Fruit fly (Drosophila melanogaster): ENCODE data around the gene Cpr65Eb.

The Cpr65Eb gene

DNA sequence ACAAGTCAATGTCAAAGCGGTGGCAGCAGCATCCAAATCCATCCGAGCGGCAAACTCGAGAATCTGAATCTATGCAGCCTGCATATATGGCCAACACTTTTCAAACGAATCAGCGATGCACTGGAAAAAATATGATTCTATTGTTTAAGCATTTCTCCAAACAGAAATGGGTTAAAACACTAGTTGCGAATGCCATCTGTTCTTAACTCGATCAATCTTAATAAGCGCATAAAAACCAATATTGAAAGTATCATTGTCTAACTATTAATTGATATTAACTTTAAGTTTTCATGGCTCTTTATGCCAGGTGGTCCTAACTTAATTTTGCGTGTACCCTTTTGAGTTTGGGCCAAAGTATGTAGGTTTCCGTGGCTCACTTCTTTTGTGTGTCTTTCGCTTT is 17.1 kb upstream of the Cpr65Eb start (continued):
- TF ChIP-seq gfzf (GFP tag; optimal IDR thresholded peaks at IDR 0.05) (no peak), CG14965 (GFP tag; optimal IDR thresholded peaks at IDR 0.05; ENCODE audit: borderline replicate concordance) (no peak), CG2889 (GFP tag; IDR thresholded peaks at IDR 0.05) (no peak), CG31224 (GFP tag; IDR thresholded peaks at IDR 0.05) (no peak), Myb (GFP tag; optimal IDR thresholded peaks at IDR 0.05) (no peak), CG15601 (tag; optimal IDR thresholded peaks at IDR 0.05) (no peak), lbe (GFP tag; optimal IDR thresholded peaks at IDR 0.05) (no peak), onecut (GFP tag; IDR thresholded peaks at IDR 0.05) (no peak), CHES-1-like (GFP tag; optimal IDR thresholded peaks at IDR 0.05) (no peak), ci (GFP tag; IDR thresholded peaks at IDR 0.05) (no peak), Hand (GFP tag; optimal IDR thresholded peaks at IDR 0.05) (no peak), ro (GFP tag; IDR thresholded peaks at IDR 0.05) (no peak), CG7987 (GFP tag; optimal IDR thresholded peaks at IDR 0.05) (no peak), grau (tag; optimal IDR thresholded peaks at IDR 0.05) (peak; percentile 17), bowl (GFP tag; IDR thresholded peaks at IDR 0.05) (no peak), Optix (GFP tag; IDR thresholded peaks at IDR 0.05) (no peak), oc (tag; optimal IDR thresholded peaks at IDR 0.05) (no peak), crp (GFP tag; optimal IDR thresholded peaks at IDR 0.05) (no peak), fd3F (GFP tag; optimal IDR thresholded peaks at IDR 0.05) (no peak), hb (GFP tag; IDR thresholded peaks at IDR 0.05; ENCODE audit: partially characterized antibody) (no peak), CG7839 (tag; optimal IDR thresholded peaks at IDR 0.05) (peak; percentile 8), fd64A (GFP tag; optimal IDR thresholded peaks at IDR 0.05) (no peak), CG10979 (tag; optimal IDR thresholded peaks at IDR 0.05) (peak; percentile 35), sna (GFP tag; IDR thresholded peaks at IDR 0.05; ENCODE audit: partially characterized antibody) (no peak), E2f2 (GFP tag; IDR thresholded peaks at IDR 0.05) (no peak), CG34224 (GFP tag; IDR thresholded peaks at IDR 0.05; ENCODE audit: partially characterized antibody) (no peak), CG14667 (GFP tag; IDR thresholded peaks at IDR 0.05) (no peak), Nf-YA (GFP tag; IDR thresholded peaks at IDR 0.05) (no peak), CG2712 (tag; optimal IDR thresholded peaks at IDR 0.05) (peak; percentile 17), CG7786 (GFP tag; optimal IDR thresholded peaks at IDR 0.05) (no peak), CG4730 (GFP tag; IDR thresholded peaks at IDR 0.05) (no peak), Hr39 (optimal IDR thresholded peaks at IDR 0.05) (no peak), CG17186 (GFP tag; optimal IDR thresholded peaks at IDR 0.05) (no peak), pzg (GFP tag; optimal IDR thresholded peaks at IDR 0.05) (no peak), Pdp1 (GFP tag; optimal IDR thresholded peaks at IDR 0.05) (no peak), her (GFP tag; optimal IDR thresholded peaks at IDR 0.05) (no peak), CG3407 (GFP tag; optimal IDR thresholded peaks at IDR 0.05) (peak; percentile 3), ftz-f1 (GFP tag; optimal IDR thresholded peaks at IDR 0.05) (no peak), CG10274 (GFP tag; optimal IDR thresholded peaks at IDR 0.05) (no peak), HLH54F (GFP tag; optimal IDR thresholded peaks at IDR 0.05) (no peak), pb (GFP tag; optimal IDR thresholded peaks at IDR 0.05) (no peak), bigmax (GFP tag; optimal IDR thresholded peaks at IDR 0.05) (no peak), Xrp1 (GFP tag; IDR thresholded peaks at IDR 0.05) (0 out of 2 replicates have a peak, but pooled peaks have one; percentile 13), Blimp-1 (GFP tag; optimal IDR thresholded peaks at IDR 0.05) (peak; percentile 42), CG17361 (GFP tag; IDR thresholded peaks at IDR 0.05) (0 out of 3 replicates have a peak, but pooled peaks have one; percentile 32), ATbp (GFP tag; optimal IDR thresholded peaks at IDR 0.05) (peak; percentile 38), Atf-2 (GFP tag; optimal IDR thresholded peaks at IDR 0.05) (no peak), sisA (GFP tag; IDR thresholded peaks at IDR 0.05) (0 out of 2 replicates have a peak, but pooled peaks have one; percentile 8), CG2678 (tag; optimal IDR thresholded peaks at IDR 0.05) (peak; percentile 47), chn (GFP tag; optimal IDR thresholded peaks at IDR 0.05) (no peak), Opbp (GFP tag; IDR thresholded peaks at IDR 0.05; ENCODE audit: partially characterized antibody) (no peak)

All from whole organism, embryonic.